Worm (Caenorhabditis elegans): ENCODE results near the gene kdin-1.

DNA sequence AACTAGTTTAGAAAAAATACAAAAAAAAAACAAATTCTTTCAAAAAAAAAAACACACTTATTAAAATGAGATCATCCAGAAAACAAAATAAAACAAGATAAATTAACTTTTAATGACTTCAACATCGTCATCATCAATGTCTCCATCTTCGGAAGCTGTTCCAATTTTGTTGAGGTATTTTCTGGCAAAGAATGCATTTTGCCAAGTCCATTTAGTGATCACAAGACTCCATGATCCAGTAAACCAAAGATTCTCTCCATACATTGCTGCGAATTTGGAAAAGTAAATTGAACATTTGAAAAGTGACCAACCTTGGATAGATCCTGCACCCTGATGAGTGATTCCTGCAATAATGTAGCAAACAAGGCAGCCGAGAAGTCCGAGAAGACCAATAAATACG, 8.3 kb upstream of the kdin-1 start:
- no peak for TF ChIP-seq zag-1 (tag; optimal IDR thresholded peaks at IDR 0.05)
- TF ChIP-seq dve-1 (tag; optimal IDR thresholded peaks at IDR 0.05; ENCODE audit: insufficient read depth): no peak
- TF ChIP-seq snpc-4 (tag; optimal IDR thresholded peaks at IDR 0.05): no peak
- no peak for TF ChIP-seq nhr-25 (tag; optimal IDR thresholded peaks at IDR 0.05; ENCODE audit: borderline replicate concordance, insufficient read depth)
- no peak for TF ChIP-seq madf-9 (GFP tag; conservative IDR thresholded peaks at IDR 0.05)
- TF ChIP-seq egl-27 (tag; optimal IDR thresholded peaks at IDR 0.05): no peak
- TF ChIP-seq ceh-32 (tag; optimal IDR thresholded peaks at IDR 0.05; ENCODE audit: poor library complexity): no peak
- TF ChIP-seq nhr-237 (tag; optimal IDR thresholded peaks at IDR 0.05): no peak
- TF ChIP-seq nhr-28 (tag; optimal IDR thresholded peaks at IDR 0.05): no peak
- TF ChIP-seq zip-11 (GFP tag; IDR thresholded peaks at IDR 0.05): no peak
- TF ChIP-seq ceh-62 (tag; optimal IDR thresholded peaks at IDR 0.05): no peak
